Worm (Caenorhabditis elegans) whole organism, early embryonic: ENCODE data around the gene pals-16.

Experiments
- B0310.2 ChIP-seq: sonication (generic microtip); optimal IDR thresholded peaks from 2 replicates; lab custom pipeline; 2016; ENCODE audit warnings: mild to moderate bottlenecking, missing genetic modification characterization, missing compliant biosample characterization
- F13C5.2 ChIP-seq: sonication (generic microtip); optimal IDR thresholded peaks from 2 replicates; lab custom pipeline; 2017; ENCODE audit warnings: mild to moderate bottlenecking, missing genetic modification characterization, inconsistent platforms, missing compliant biosample characterization
- aly-1 ChIP-seq: sonication (generic microtip); optimal IDR thresholded peaks from 2 replicates; lab custom pipeline; 2016; ENCODE audit warnings: missing genetic modification characterization, missing compliant biosample characterization
- ama-1 ChIP-seq: fragments of 150-350 bp; optimal IDR thresholded peaks from 2 replicates; lab custom pipeline; 2014
- ceh-13 ChIP-seq: fragments of 200-800 bp; sonication (Bioruptor generic); optimal IDR thresholded peaks from 2 replicates; lab custom pipeline; 2018; ENCODE audit warnings: mild to moderate bottlenecking, missing genetic modification characterization, missing compliant biosample characterization
- ceh-36 ChIP-seq: sonication (generic microtip); optimal IDR thresholded peaks from 2 replicates; lab custom pipeline; 2016; ENCODE audit warnings: missing genetic modification characterization, inconsistent platforms, missing compliant biosample characterization
- ets-7 ChIP-seq: sonication (generic microtip); optimal IDR thresholded peaks from 2 replicates; lab custom pipeline; 2016; ENCODE audit warnings: missing genotype, missing genetic modification characterization, missing compliant biosample characterization
- flt-1 ChIP-seq: fragments of 200-800 bp; sonication (Bioruptor generic); IDR thresholded peaks from 2 replicates; pipeline ENCODE4 v1.3.6; 2022; ENCODE audit warnings: missing genetic modification characterization, missing compliant biosample characterization
- hmbx-1 ChIP-seq: sonication (generic microtip); optimal IDR thresholded peaks from 2 replicates; lab custom pipeline; 2016; ENCODE audit warnings: mild to moderate bottlenecking, missing genetic modification characterization, missing compliant biosample characterization
- hmg-4 ChIP-seq: fragments of 200-800 bp; sonication (Bioruptor generic); optimal IDR thresholded peaks from 2 replicates; lab custom pipeline; 2018; ENCODE audit warnings: mild to moderate bottlenecking, missing genetic modification characterization, missing compliant biosample characterization
- hnd-1 ChIP-seq: sonication (generic microtip); optimal IDR thresholded peaks from 2 replicates; lab custom pipeline; 2016; ENCODE audit warnings: missing genetic modification characterization, missing compliant biosample characterization
- pes-1 ChIP-seq: fragments of 200-800 bp; sonication (Bioruptor generic); IDR thresholded peaks from 2 replicates; pipeline ENCODE4 v1.3.6; 2022; ENCODE audit warnings: missing genetic modification reagents, missing genetic modification characterization, missing compliant biosample characterization
- scrt-1 ChIP-seq: fragments of 200-800 bp; sonication (Bioruptor generic); IDR thresholded peaks from 2 replicates; pipeline ENCODE4 v1.3.6; 2022; ENCODE audit warnings: missing genetic modification characterization, missing compliant biosample characterization
- sea-1 ChIP-seq: fragments of 200-800 bp; sonication (Bioruptor generic); conservative IDR thresholded peaks from 2 replicates; pipeline ENCODE4 v1.3.6; 2022; ENCODE audit warnings: missing genetic modification characterization, missing compliant biosample characterization
- tbx-11 ChIP-seq: fragments of 200-800 bp; sonication (Bioruptor generic); IDR thresholded peaks from 2 replicates; pipeline ENCODE4 v1.3.6; 2022; ENCODE audit warnings: missing genetic modification characterization, missing compliant biosample characterization
- tbx-37 ChIP-seq: fragments of 200-800 bp; sonication (Bioruptor generic); conservative IDR thresholded peaks from 2 replicates; pipeline ENCODE4 v1.3.6; 2022; ENCODE audit warnings: missing genetic modification reagents, missing genetic modification characterization, missing compliant biosample characterization
- tra-4 ChIP-seq: sonication (generic microtip); optimal IDR thresholded peaks from 2 replicates; lab custom pipeline; 2017; ENCODE audit warnings: missing genetic modification characterization, missing compliant biosample characterization

pals-16 gene

DNA sequence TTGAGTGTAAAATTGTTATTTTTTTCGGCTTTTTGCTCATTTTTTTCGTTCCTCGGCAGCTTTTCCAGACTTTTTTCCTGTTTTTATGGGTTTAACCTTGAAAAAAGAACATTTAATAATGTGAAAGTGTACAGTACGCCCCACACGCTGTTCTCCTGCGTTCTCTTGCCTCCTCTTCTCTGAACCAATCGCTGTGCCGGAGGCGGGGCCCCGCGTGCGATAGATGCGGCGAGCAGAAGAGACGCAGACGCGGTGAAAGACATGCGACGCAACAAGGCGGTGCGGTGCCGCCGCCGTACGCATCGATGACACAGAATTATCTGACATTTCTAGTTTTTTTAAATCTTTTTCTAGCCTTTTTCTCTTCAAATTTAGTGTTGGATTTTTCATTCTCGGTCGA is 37.0 kb downstream of the pals-16 start:
- TF ChIP-seq aly-1 (tag; lab: Kevin White, UChicago) (no peak), B0310.2 (tag; lab: Kevin White, UChicago) (no peak), ets-7 (tag; lab: Kevin White, UChicago) (no peak), ama-1 (lab: Kevin White, UChicago) (no peak), hmg-4 (GFP tag; lab: Kevin White, UChicago) (no peak), F13C5.2 (tag; lab: Kevin White, UChicago) (no peak), scrt-1 (GFP tag; lab: Robert Waterston, UW) (no peak), hmbx-1 (tag; lab: Kevin White, UChicago) (no peak), tbx-11 (GFP tag; lab: Robert Waterston, UW) (no peak), hnd-1 (tag; lab: Kevin White, UChicago) (no peak), tbx-37 (GFP tag; lab: Robert Waterston, UW) (no peak), tra-4 (tag; lab: Kevin White, UChicago) (no peak), pes-1 (GFP tag; lab: Robert Waterston, UW) (no peak), flt-1 (GFP tag; lab: Robert Waterston, UW) (no peak), ceh-36 (tag; lab: Kevin White, UChicago) (no peak), sea-1 (GFP tag; lab: Robert Waterston, UW) (no peak), ceh-13 (GFP tag; lab: Kevin White, UChicago) (no peak)

- no peak for TF ChIP-seq ceh-36 (tag; lab: Kevin White, UChicago)
- TF ChIP-seq tbx-11 (GFP tag; lab: Robert Waterston, UW): no peak
- no peak for TF ChIP-seq scrt-1 (GFP tag; lab: Robert Waterston, UW)
- TF ChIP-seq sea-1 (GFP tag; lab: Robert Waterston, UW): no peak
- TF ChIP-seq flt-1 (GFP tag; lab: Robert Waterston, UW): no peak
- peak; percentile 55 for TF ChIP-seq pes-1 (GFP tag; lab: Robert Waterston, UW)
Measured at ce11 chrIII:1439609-1440008, 39.8 kb downstream of the pals-16 start.

DNA sequence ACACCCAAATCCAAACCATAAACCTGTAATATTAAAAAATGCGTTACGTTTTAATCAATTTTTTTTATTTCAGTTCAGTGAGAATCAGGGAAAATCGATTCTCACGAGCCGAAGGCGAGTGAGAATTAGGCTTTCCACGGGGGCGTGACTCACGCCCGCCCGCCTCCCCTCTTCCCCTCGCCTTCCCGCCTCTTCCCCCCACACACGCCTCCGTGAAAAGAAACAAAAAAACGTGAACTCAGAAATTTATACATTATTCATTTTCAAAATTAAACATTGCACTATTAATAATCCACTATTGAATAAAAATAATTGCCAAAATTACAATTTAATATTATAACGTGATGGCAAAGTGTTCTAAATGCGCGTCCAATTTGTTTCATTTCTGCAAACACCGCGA is 47.0 kb downstream of the pals-16 start:
- TF ChIP-seq ceh-13 (GFP tag; lab: Kevin White, UChicago) (no peak), tbx-11 (GFP tag; lab: Robert Waterston, UW) (0 out of 2 replicates have a peak, but pooled peaks have one; percentile 10), tra-4 (tag; lab: Kevin White, UChicago) (no peak), flt-1 (GFP tag; lab: Robert Waterston, UW) (no peak), hnd-1 (tag; lab: Kevin White, UChicago) (no peak)
